Fruit fly (Drosophila melanogaster): ENCODE measurements around the gene CG34376.

DNA sequence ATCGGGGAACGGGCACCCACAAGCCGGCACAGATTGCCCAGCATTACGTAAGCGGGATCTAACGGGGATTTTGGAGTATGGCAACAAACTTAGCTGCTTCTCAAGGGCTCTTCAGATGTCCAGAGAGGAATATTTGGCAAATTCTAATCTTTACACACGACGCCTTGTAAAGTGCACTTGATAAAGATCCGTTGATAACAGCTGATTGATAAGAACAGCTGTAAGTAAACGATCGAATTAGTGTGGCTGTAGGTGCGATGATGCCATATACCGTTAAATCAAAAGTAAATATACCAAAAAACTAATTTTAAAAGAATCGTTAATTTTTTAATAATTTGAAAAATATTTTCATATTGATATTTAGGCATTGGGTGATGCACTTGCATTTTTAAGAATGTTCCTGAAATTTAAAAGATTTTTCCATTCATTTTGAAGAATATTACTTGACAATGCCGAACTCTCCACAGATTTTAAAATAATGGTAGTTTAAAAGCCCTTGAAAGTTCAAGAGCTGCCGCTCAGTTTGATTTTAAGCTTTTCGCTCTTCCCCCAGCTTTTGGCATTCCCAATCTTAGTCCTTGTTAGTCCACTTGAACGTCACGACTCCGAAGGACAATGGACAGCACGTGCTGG, 20.2 kb downstream of the CG34376 start, which contains the start of the genes CG5377 and Nrx-1:
- TF ChIP-seq tai (GFP tag; optimal IDR thresholded peaks at IDR 0.05) (no peak), foxo (GFP tag; optimal IDR thresholded peaks at IDR 0.05) (no peak)

All from whole organism, wandering third instar larva.